Worm (Caenorhabditis elegans): ENCODE results near the gene ncs-4.

- TF ChIP-seq nhr-11 (tag; optimal IDR thresholded peaks at IDR 0.05) (no peak), elt-1 (tag; optimal IDR thresholded peaks at IDR 0.05) (no peak), ceh-28 (tag; optimal IDR thresholded peaks at IDR 0.05) (no peak)
Measured at ce11 chrX:10172004-10172584, 4.2 kb upstream of the ncs-4 start, which contains the start of gene C07A4.2.
